Fruit fly (Drosophila melanogaster): Measurements from ENCODE around the gene sgg.
A peak's percentile ranks its signal among the peaks of the same experiment; 100 is the strongest.

The sgg gene

DNA sequence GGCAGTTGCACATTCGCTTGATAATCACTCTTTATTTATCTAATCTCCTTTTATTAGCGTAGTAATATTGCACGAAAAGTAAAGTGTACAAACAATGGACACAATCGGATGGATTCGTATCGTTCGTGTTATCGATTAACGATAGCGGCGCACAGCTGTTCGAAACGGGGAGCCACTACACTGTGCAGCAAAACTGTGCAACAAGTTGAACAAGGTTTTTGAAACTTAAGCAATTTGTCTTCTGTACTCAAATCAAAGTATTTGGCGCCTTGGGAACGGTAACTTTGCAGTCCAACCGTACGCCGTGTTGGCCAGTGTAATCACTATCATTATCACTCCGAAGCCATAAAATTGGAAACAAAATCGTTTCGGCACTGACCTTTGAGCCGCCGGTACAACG is 14.1 kb upstream of the sgg start, which contains the start of the genes Tsp3A and Seipin (continued):
- TF ChIP-seq bcd (GFP tag; optimal IDR thresholded peaks at IDR 0.05) (peak; percentile 87), Lim3 (GFP tag; IDR thresholded peaks at IDR 0.05) (no peak), btn (GFP tag; optimal IDR thresholded peaks at IDR 0.05) (peak; percentile 58), Oli (tag; optimal IDR thresholded peaks at IDR 0.05) (peak; percentile 78), vnd (GFP tag; IDR thresholded peaks at IDR 0.05; ENCODE audit: partially characterized antibody) (no peak), CG7928 (GFP tag; optimal IDR thresholded peaks at IDR 0.05) (peak; percentile 55), Vsx1 (GFP tag; optimal IDR thresholded peaks at IDR 0.05) (no peak), HLH54F (GFP tag; optimal IDR thresholded peaks at IDR 0.05) (peak; percentile 82), mirr (GFP tag; optimal IDR thresholded peaks at IDR 0.05) (peak; percentile 92), Ets65A (GFP tag) (peak; percentile 89), Atf6 (GFP tag; IDR thresholded peaks at IDR 0.05) (peak; percentile 89), hth (optimal IDR thresholded peaks at IDR 0.05) (no peak), sob (GFP tag; IDR thresholded peaks at IDR 0.05) (peak; percentile 89), CG1832 (GFP tag; optimal IDR thresholded peaks at IDR 0.05) (no peak), Sry-β (GFP tag; optimal IDR thresholded peaks at IDR 0.05) (no peak), CG10366 (GFP tag; IDR thresholded peaks at IDR 0.05) (peak; percentile 86), Bgb (GFP tag; IDR thresholded peaks at IDR 0.05; ENCODE audit: partially characterized antibody) (peak; percentile 49; the same call in 1 of the 2 replicates), CG3726 (GFP tag; IDR thresholded peaks at IDR 0.05) (peak; percentile 74; the same call in 2 of the 3 replicates), cas (GFP tag; IDR thresholded peaks at IDR 0.05) (peak; percentile 81), ci (GFP tag; IDR thresholded peaks at IDR 0.05) (peak; percentile 92), psq (GFP tag; optimal IDR thresholded peaks at IDR 0.05) (peak; percentile 4), bsh (GFP tag; optimal IDR thresholded peaks at IDR 0.05) (peak; percentile 68 to 78), zfh2 (GFP tag; optimal IDR thresholded peaks at IDR 0.05) (peak; percentile 85), p53 (GFP tag; optimal IDR thresholded peaks at IDR 0.05) (peak; percentile 9), yki (optimal IDR thresholded peaks at IDR 0.05) (no peak), trem (tag; optimal IDR thresholded peaks at IDR 0.05) (peak; percentile 58), Bteb2 (GFP tag; optimal IDR thresholded peaks at IDR 0.05) (peak; percentile 68), Gsc (GFP tag; IDR thresholded peaks at IDR 0.05) (peak; percentile 51), sd (tag; optimal IDR thresholded peaks at IDR 0.05) (no peak), CG7745 (tag; optimal IDR thresholded peaks at IDR 0.05) (no peak), klu (GFP tag; IDR thresholded peaks at IDR 0.05) (peak; percentile 67; the same call in 1 of the 2 replicates), wdn (GFP tag; IDR thresholded peaks at IDR 0.05) (peak; percentile 83), CG8359 (GFP tag; optimal IDR thresholded peaks at IDR 0.05; ENCODE audit: borderline replicate concordance) (peak; percentile 31), CG6791 (GFP tag; IDR thresholded peaks at IDR 0.05; ENCODE audit: partially characterized antibody) (peak; percentile 58; the same call in 2 of the 3 replicates), jumu (GFP tag; optimal IDR thresholded peaks at IDR 0.05) (peak; percentile 60), CG6854 (GFP tag; optimal IDR thresholded peaks at IDR 0.05) (peak; percentile 86), CHES-1-like (GFP tag; optimal IDR thresholded peaks at IDR 0.05) (peak; percentile 82), CG9876 (GFP tag; optimal IDR thresholded peaks at IDR 0.05) (peak; percentile 68), Sox102F (GFP tag; optimal IDR thresholded peaks at IDR 0.05) (peak; percentile 80), Hr51 (GFP tag; optimal IDR thresholded peaks at IDR 0.05) (peak; percentile 68 to 83), CG42726 (GFP tag; IDR thresholded peaks at IDR 0.05; ENCODE audit: partially characterized antibody) (no peak), pan (optimal IDR thresholded peaks at IDR 0.05) (no peak), pan (GFP tag; optimal IDR thresholded peaks at IDR 0.05 in 1 of 2, IDR thresholded peaks at IDR 0.05 in 1 of 2) (peak in 1 of 2 experiments; percentile 92), sc (optimal IDR thresholded peaks at IDR 0.05) (no peak), sc (GFP tag; optimal IDR thresholded peaks at IDR 0.05) (no peak), D19B (GFP tag; optimal IDR thresholded peaks at IDR 0.05) (peak; percentile 77), Awh (GFP tag; IDR thresholded peaks at IDR 0.05) (peak; percentile 87), kni (GFP tag; optimal IDR thresholded peaks at IDR 0.05) (peak; percentile 20), ken (GFP tag; IDR thresholded peaks at IDR 0.05) (peak; percentile 82; the same call in 2 of the 3 replicates), CG10321 (GFP tag; IDR thresholded peaks at IDR 0.05) (peak; percentile 62; the same call in 1 of the 2 replicates), crc (GFP tag; optimal IDR thresholded peaks at IDR 0.05) (peak; percentile 79)

Data from whole organism, embryonic.